Worm (Caenorhabditis elegans) whole organism, L3 larva: Measurements from ENCODE around the gene srlf-12.

Source experiments
- R02D3.7 ChIP-seq: fragments of 150-350 bp; optimal IDR thresholded peaks from 2 replicates; lab custom pipeline; 2014; ENCODE audit warnings: missing biosample characterization, missing genetic modification characterization
- aly-2 ChIP-seq: fragments of 150-350 bp; optimal IDR thresholded peaks from 2 replicates; lab custom pipeline; 2014; ENCODE audit warnings: missing biosample characterization, missing genetic modification characterization
- ama-1 ChIP-seq: fragments of 150-350 bp; optimal IDR thresholded peaks from 2 replicates; lab custom pipeline; 2018
- ceh-28 ChIP-seq: fragments of 150-350 bp; optimal IDR thresholded peaks from 2 replicates; lab custom pipeline; 2014; ENCODE audit warnings: missing biosample characterization, missing genetic modification reagents, missing genetic modification characterization
- egl-27 ChIP-seq: sonication (generic microtip); optimal IDR thresholded peaks from 4 replicates; lab custom pipeline; 2017; ENCODE audit warnings: missing biosample characterization, missing genetic modification reagents, missing genetic modification characterization
- eor-1 ChIP-seq, 2 experiments: fragments of 150-350 bp; optimal IDR thresholded peaks; 2 replicates each; lab custom pipeline; 2014 to 2018; ENCODE audit warnings: missing biosample characterization in 2 of 2, missing genetic modification characterization in 2 of 2
- mdl-1 ChIP-seq: fragments of 150-350 bp; optimal IDR thresholded peaks from 2 replicates; lab custom pipeline; 2014; ENCODE audit warnings: missing biosample characterization, missing genetic modification characterization
- nfya-1 ChIP-seq: sonication (generic microtip); optimal IDR thresholded peaks from 2 replicates; lab custom pipeline; 2017; ENCODE audit warnings: missing genetic modification characterization, mild to moderate bottlenecking, missing compliant biosample characterization, antibody characterized with exemption, moderate library complexity; ENCODE audit not compliant: insufficient read depth
- nhr-28 ChIP-seq: fragments of 150-350 bp; optimal IDR thresholded peaks from 2 replicates; lab custom pipeline; 2014; ENCODE audit warnings: missing biosample characterization, missing genetic modification characterization
- nhr-76 ChIP-seq: fragments of 150-350 bp; sonication (generic microtip); optimal IDR thresholded peaks from 5 replicates; lab custom pipeline; 2014; ENCODE audit warnings: missing biosample characterization, missing genetic modification characterization
- nhr-77 ChIP-seq: fragments of 150-350 bp; optimal IDR thresholded peaks from 2 replicates; lab custom pipeline; 2014; ENCODE audit warnings: missing biosample characterization, missing genetic modification characterization
- pqm-1 ChIP-seq: fragments of 150-350 bp; optimal IDR thresholded peaks from 2 replicates; lab custom pipeline; 2017; ENCODE audit warnings: missing biosample characterization, missing genetic modification characterization, inconsistent platforms
- snpc-4 ChIP-seq: fragments of 150-350 bp; optimal IDR thresholded peaks from 2 replicates; lab custom pipeline; 2014; ENCODE audit warnings: missing biosample characterization, missing genetic modification characterization
- tbx-2 ChIP-seq: sonication (generic microtip); optimal IDR thresholded peaks from 2 replicates; lab custom pipeline; 2016; ENCODE audit warnings: mild to moderate bottlenecking, missing genetic modification characterization, missing compliant biosample characterization

- no peak for TF ChIP-seq ceh-28 (tag; lab: Kevin White, UChicago)
- TF ChIP-seq aly-2 (tag; lab: Kevin White, UChicago), result no peak
- no peak for TF ChIP-seq pqm-1 (tag; lab: Kevin White, UChicago)
- TF ChIP-seq nhr-76 (tag; lab: Kevin White, UChicago), result no peak
- TF ChIP-seq tbx-2, result no peak
- TF ChIP-seq R02D3.7 (tag; lab: Kevin White, UChicago), result no peak
- no peak for TF ChIP-seq egl-27 (tag; lab: Kevin White, UChicago)
- TF ChIP-seq nfya-1 (tag; lab: Kevin White, UChicago), result no peak
- no peak for TF ChIP-seq nhr-28 (tag; lab: Kevin White, UChicago)
- TF ChIP-seq eor-1 (tag; optimal IDR thresholded peaks at IDR 0.05; lab: Kevin White, UChicago), result no peak
- no peak for TF ChIP-seq ama-1 (lab: Kevin White, UChicago)
- TF ChIP-seq mdl-1 (tag; lab: Kevin White, UChicago), result no peak
- TF ChIP-seq snpc-4 (tag; lab: Kevin White, UChicago), result no peak
- TF ChIP-seq nhr-77 (tag; lab: Kevin White, UChicago), result no peak
Measured at ce11 chrIV:10851136-10851535, 40.8 kb downstream of the srlf-12 start.
